Worm (Caenorhabditis elegans) whole organism, L4/young adult: ENCODE results near the gene abcf-1.

Experiments
- W03F9.2 ChIP-seq: fragments of 150-350 bp; optimal IDR thresholded peaks from 2 replicates; lab custom pipeline; 2014; ENCODE audit warnings: missing biosample characterization, missing genetic modification characterization
- dao-5 ChIP-seq: sonication (generic microtip); optimal IDR thresholded peaks from 2 replicates; lab custom pipeline; 2016; ENCODE audit warnings: missing genotype, missing genetic modification characterization, moderate library complexity, missing compliant biosample characterization

- TF ChIP-seq dao-5 (tag; lab: Kevin White, UChicago) = no peak
- no peak for TF ChIP-seq W03F9.2
Observed at ce11 chrV:12749558-12749957, 13.6 kb downstream of the abcf-1 start.
